Fruit fly (Drosophila melanogaster) whole organism, embryonic: ENCODE results near the gene CycC.
A peak's percentile ranks its signal among the peaks of the same experiment; 100 is the strongest.

Source experiments
- Aef1 ChIP-seq: fragments of 200-800 bp; sonication (Bioruptor generic); IDR thresholded peaks from 3 replicates; pipeline ENCODE4 v1.3.6; 2022; ENCODE audit warnings: missing biosample characterization, missing genetic modification characterization
- Bdp1 ChIP-seq: fragments of 200-800 bp; sonication (Bioruptor generic); optimal IDR thresholded peaks from 3 replicates; lab custom pipeline; 2016; ENCODE audit warnings: missing biosample characterization, missing genetic modification characterization
- C15 ChIP-seq: fragments of 200-800 bp; sonication (Bioruptor generic); IDR thresholded peaks from 3 replicates; pipeline ENCODE4 v1.3.6; 2022; ENCODE audit warnings: missing biosample characterization, missing genetic modification characterization
- CG11696 ChIP-seq: fragments of 200-800 bp; sonication (Bioruptor generic); IDR thresholded peaks from 2 replicates; pipeline ENCODE4 v1.3.6; 2022; ENCODE audit warnings: missing biosample characterization, missing genetic modification characterization
- CG12219 ChIP-seq: fragments of 200-800 bp; sonication (Bioruptor generic); optimal IDR thresholded peaks from 3 replicates; lab custom pipeline; 2018; ENCODE audit warnings: missing biosample characterization, mild to moderate bottlenecking, missing genetic modification characterization
- CG12769 ChIP-seq: fragments of 200-800 bp; sonication (Bioruptor generic); optimal IDR thresholded peaks from 2 replicates; lab custom pipeline; 2019; ENCODE audit warnings: missing biosample characterization, mild to moderate bottlenecking, missing genetic modification characterization, moderate library complexity
- CG18011 ChIP-seq: fragments of 200-800 bp; sonication (Bioruptor generic); optimal IDR thresholded peaks from 2 replicates; lab custom pipeline; 2017; ENCODE audit warnings: missing biosample characterization, missing genetic modification characterization, mild to moderate bottlenecking, moderate library complexity, missing genotype
- CG18262 ChIP-seq: fragments of 200-800 bp; optimal IDR thresholded peaks from 3 replicates; lab custom pipeline; 2019; ENCODE audit warnings: missing biosample characterization, mild to moderate bottlenecking, missing genetic modification characterization, moderate library complexity
- CG18764 ChIP-seq: fragments of 200-800 bp; sonication (Bioruptor generic); optimal IDR thresholded peaks from 3 replicates; lab custom pipeline; 2016; ENCODE audit warnings: missing biosample characterization, missing genetic modification characterization
- CG32532 ChIP-seq: fragments of 200-800 bp; sonication (Bioruptor generic); IDR thresholded peaks from 2 replicates; pipeline ENCODE4 v1.3.6; 2022; ENCODE audit warnings: missing biosample characterization, missing genetic modification characterization
- CG33213 ChIP-seq: fragments of 200-800 bp; sonication (Bioruptor generic); optimal IDR thresholded peaks from 3 replicates; lab custom pipeline; 2016; ENCODE audit warnings: missing biosample characterization, missing genetic modification characterization
- CG4282 ChIP-seq: fragments of 200-800 bp; sonication (Bioruptor generic); optimal IDR thresholded peaks from 2 replicates; lab custom pipeline; 2016; ENCODE audit warnings: missing biosample characterization, missing genetic modification characterization
- CG6689 ChIP-seq: fragments of 200-800 bp; sonication (Bioruptor generic); IDR thresholded peaks from 2 replicates; pipeline ENCODE4 v1.3.6; 2022; ENCODE audit warnings: missing biosample characterization, missing genetic modification characterization
- CG6813 ChIP-seq: fragments of 200-800 bp; sonication (Bioruptor generic); optimal IDR thresholded peaks from 2 replicates; lab custom pipeline; 2017; ENCODE audit warnings: missing biosample characterization, missing genetic modification characterization, mild to moderate bottlenecking, moderate library complexity, missing genetic modification reagents
- CG7786 ChIP-seq: fragments of 200-800 bp; sonication (Bioruptor generic); optimal IDR thresholded peaks from 2 replicates; lab custom pipeline; 2016; ENCODE audit warnings: missing biosample characterization, missing genetic modification characterization
- CG8765 ChIP-seq: fragments of 200-800 bp; sonication (Bioruptor generic); IDR thresholded peaks from 2 replicates; pipeline ENCODE4 v1.3.6; 2022; ENCODE audit warnings: missing biosample characterization, missing genetic modification characterization
- E2f1 ChIP-seq: fragments of 200-800 bp; sonication (Bioruptor generic); IDR thresholded peaks from 2 replicates; pipeline ENCODE4 v1.3.6; 2022; ENCODE audit warnings: missing biosample characterization, missing genetic modification characterization
- Mad ChIP-seq: fragments of 200-800 bp; sonication (Bioruptor generic); optimal IDR thresholded peaks from 2 replicates; lab custom pipeline; 2016; ENCODE audit warnings: missing biosample characterization, missing genetic modification characterization
- Med ChIP-seq: fragments of 200-800 bp; sonication (Bioruptor generic); peaks from one replicate; lab custom pipeline; 2016; ENCODE audit warnings: missing biosample characterization, missing genetic modification characterization, mild to moderate bottlenecking, inconsistent platforms, moderate library complexity
- Mrtf ChIP-seq: fragments of 200-800 bp; sonication (Bioruptor generic); IDR thresholded peaks from 3 replicates; pipeline ENCODE4 v1.3.6; 2022; ENCODE audit warnings: missing biosample characterization, missing genetic modification characterization
- NC2α ChIP-seq: fragments of 200-800 bp; sonication (Bioruptor generic); optimal IDR thresholded peaks from 2 replicates; lab custom pipeline; 2016; ENCODE audit warnings: missing biosample characterization, missing genetic modification characterization
- NFAT ChIP-seq: fragments of 200-800 bp; sonication (Bioruptor generic); IDR thresholded peaks from 2 replicates; pipeline ENCODE4 v1.3.6; 2022; ENCODE audit warnings: missing biosample characterization, missing genetic modification characterization
- NfI ChIP-seq: fragments of 200-800 bp; sonication (Bioruptor generic); optimal IDR thresholded peaks from 3 replicates; lab custom pipeline; 2018; ENCODE audit warnings: missing biosample characterization, mild to moderate bottlenecking, missing genetic modification characterization, moderate library complexity
- Oaz ChIP-seq: fragments of 200-800 bp; sonication (Bioruptor generic); IDR thresholded peaks from 2 replicates; pipeline ENCODE4 v1.3.6; 2022; ENCODE audit warnings: missing biosample characterization, missing genetic modification characterization
- Ravus ChIP-seq: fragments of 200-800 bp; sonication (Bioruptor generic); IDR thresholded peaks from 2 replicates; pipeline ENCODE4 v1.3.6; 2022; ENCODE audit warnings: missing biosample characterization, missing genetic modification characterization
- Rfx ChIP-seq: fragments of 200-800 bp; sonication (Bioruptor generic); IDR thresholded peaks from 2 replicates; pipeline ENCODE4 v1.3.6; 2022; ENCODE audit warnings: missing biosample characterization, missing genetic modification characterization
- Side ChIP-seq: fragments of 200-800 bp; sonication (Bioruptor generic); optimal IDR thresholded peaks from 2 replicates; lab custom pipeline; 2016; ENCODE audit warnings: missing biosample characterization, missing genetic modification characterization
- Usf ChIP-seq: fragments of 200-800 bp; sonication (Bioruptor generic); optimal IDR thresholded peaks from 2 replicates; lab custom pipeline; 2017; ENCODE audit warnings: missing genotype, missing biosample characterization, missing genetic modification characterization
- Vsx1 ChIP-seq: fragments of 200-800 bp; sonication (Bioruptor generic); optimal IDR thresholded peaks from 2 replicates; lab custom pipeline; 2017; ENCODE audit warnings: missing biosample characterization, mild to moderate bottlenecking, missing genetic modification characterization, missing genetic modification reagents
- aop ChIP-seq: fragments of 200-800 bp; sonication (Bioruptor generic); IDR thresholded peaks from 2 replicates; pipeline ENCODE4 v1.3.6; 2022; ENCODE audit warnings: missing biosample characterization, missing genetic modification characterization
- bowl ChIP-seq: fragments of 200-800 bp; sonication (Bioruptor generic); IDR thresholded peaks from 2 replicates; pipeline ENCODE4 v1.3.6; 2022; ENCODE audit warnings: missing biosample characterization, missing genetic modification characterization
- chif ChIP-seq, 2 experiments: fragments of 200-800 bp; sonication (Bioruptor generic); optimal IDR thresholded peaks; 3 replicates each; lab custom pipeline; 2016; ENCODE audit warnings: missing biosample characterization in 2 of 2, missing genetic modification characterization in 2 of 2
- crp ChIP-seq, 2 experiments: fragments of 200-800 bp; sonication (Bioruptor generic); optimal IDR thresholded peaks; 2 replicates in 1 of 2; 3 replicates in 1 of 2; lab custom pipeline; 2017; ENCODE audit warnings: missing biosample characterization in 2 of 2, missing genetic modification characterization in 2 of 2, mild to moderate bottlenecking in 1 of 2, moderate library complexity in 1 of 2
- dmrt11E ChIP-seq: fragments of 200-800 bp; sonication (Bioruptor generic); optimal IDR thresholded peaks from 3 replicates; lab custom pipeline; 2018; ENCODE audit warnings: missing biosample characterization, mild to moderate bottlenecking, missing genetic modification characterization, moderate library complexity
- dmrt99B ChIP-seq: fragments of 200-800 bp; sonication (Bioruptor generic); optimal IDR thresholded peaks from 2 replicates; lab custom pipeline; 2018; ENCODE audit warnings: missing biosample characterization, mild to moderate bottlenecking, missing genetic modification characterization, moderate library complexity
- eve ChIP-seq, 2 experiments: fragments of >200 bp; optimal IDR thresholded peaks; 2 replicates each; lab custom pipeline; 2017; ENCODE audit warnings: missing biosample characterization in 2 of 2, missing genetic modification characterization in 2 of 2
- jigr1 ChIP-seq: fragments of 200-800 bp; sonication (Bioruptor generic); IDR thresholded peaks from 3 replicates; pipeline ENCODE4 v1.3.6; 2022; ENCODE audit warnings: missing biosample characterization, missing genetic modification characterization
- kah ChIP-seq: fragments of 200-800 bp; sonication (Bioruptor generic); optimal IDR thresholded peaks from 2 replicates; lab custom pipeline; 2018; ENCODE audit warnings: missing biosample characterization, mild to moderate bottlenecking, missing genetic modification characterization
- klu ChIP-seq: fragments of 200-800 bp; sonication (Bioruptor generic); IDR thresholded peaks from 2 replicates; pipeline ENCODE4 v1.3.6; 2022; ENCODE audit warnings: missing biosample characterization, missing genetic modification characterization
- mld ChIP-seq: fragments of 200-800 bp; sonication (Bioruptor generic); IDR thresholded peaks from 3 replicates; pipeline ENCODE4 v1.3.6; 2022; ENCODE audit warnings: missing biosample characterization, missing genetic modification characterization; ENCODE audit not compliant: partially characterized antibody
- otp ChIP-seq: fragments of 200-800 bp; sonication (Bioruptor generic); IDR thresholded peaks from 3 replicates; pipeline ENCODE4, ENCODE4 v1.3.6; 2022; ENCODE audit warnings: missing biosample characterization, missing genetic modification characterization
- pfk ChIP-seq: fragments of 200-800 bp; sonication (Bioruptor generic); optimal IDR thresholded peaks from 2 replicates; lab custom pipeline; 2018; ENCODE audit warnings: missing biosample characterization, mild to moderate bottlenecking, missing genetic modification characterization, moderate library complexity
- prd ChIP-seq, 3 experiments: fragments of >200 bp in 2 of 3; fragments of 200-800 bp in 1 of 3; sonication (Bioruptor generic) in 1 of 3; optimal IDR thresholded peaks in 2 of 3; IDR thresholded peaks in 1 of 3; 2 replicates in 2 of 3; 3 replicates in 1 of 3; pipeline versions ENCODE4 v1.3.6 to Lab custom; 2017 to 2022; ENCODE audit warnings: missing biosample characterization in 1 of 3, missing genetic modification characterization in 1 of 3
- ro ChIP-seq: fragments of 200-800 bp; sonication (Bioruptor generic); IDR thresholded peaks from 2 replicates; pipeline ENCODE4 v1.3.6; 2022; ENCODE audit warnings: missing biosample characterization, missing genetic modification characterization
- row ChIP-seq: fragments of 200-800 bp; sonication (Bioruptor generic); IDR thresholded peaks from 3 replicates; pipeline ENCODE4 v1.3.6; 2022; ENCODE audit warnings: missing biosample characterization, missing genetic modification characterization
- sens-2 ChIP-seq: fragments of 200-800 bp; sonication (Bioruptor generic); IDR thresholded peaks from 2 replicates; pipeline ENCODE4 v1.3.6; 2022; ENCODE audit warnings: missing biosample characterization, missing genetic modification characterization
- slp2 ChIP-seq: fragments of 200-800 bp; sonication (Bioruptor generic); optimal IDR thresholded peaks from 2 replicates; lab custom pipeline; 2016; ENCODE audit warnings: missing biosample characterization, missing genetic modification characterization
- sqz ChIP-seq: fragments of 200-800 bp; sonication (Bioruptor generic); optimal IDR thresholded peaks from 3 replicates; lab custom pipeline; 2018; ENCODE audit warnings: missing biosample characterization, mild to moderate bottlenecking, missing genetic modification characterization
- tio ChIP-seq: fragments of 200-800 bp; sonication (Bioruptor generic); optimal IDR thresholded peaks from 2 replicates; lab custom pipeline; 2017; ENCODE audit warnings: missing biosample characterization, missing genetic modification characterization, inconsistent platforms
- tll ChIP-seq, 2 experiments: fragments of 200-800 bp in 1 of 2; fragments of >200 bp in 1 of 2; sonication (Bioruptor generic) in 1 of 2; optimal IDR thresholded peaks; 2 replicates each; lab custom pipeline; 2017 to 2019; ENCODE audit warnings: missing biosample characterization in 2 of 2, missing genetic modification characterization in 2 of 2, mild to moderate bottlenecking in 1 of 2, moderate library complexity in 1 of 2
- wdn ChIP-seq: fragments of 200-800 bp; sonication (Bioruptor generic); IDR thresholded peaks from 2 replicates; pipeline ENCODE4 v1.3.6; 2022; ENCODE audit warnings: missing biosample characterization, missing genetic modification characterization

Gene CycC

DNA sequence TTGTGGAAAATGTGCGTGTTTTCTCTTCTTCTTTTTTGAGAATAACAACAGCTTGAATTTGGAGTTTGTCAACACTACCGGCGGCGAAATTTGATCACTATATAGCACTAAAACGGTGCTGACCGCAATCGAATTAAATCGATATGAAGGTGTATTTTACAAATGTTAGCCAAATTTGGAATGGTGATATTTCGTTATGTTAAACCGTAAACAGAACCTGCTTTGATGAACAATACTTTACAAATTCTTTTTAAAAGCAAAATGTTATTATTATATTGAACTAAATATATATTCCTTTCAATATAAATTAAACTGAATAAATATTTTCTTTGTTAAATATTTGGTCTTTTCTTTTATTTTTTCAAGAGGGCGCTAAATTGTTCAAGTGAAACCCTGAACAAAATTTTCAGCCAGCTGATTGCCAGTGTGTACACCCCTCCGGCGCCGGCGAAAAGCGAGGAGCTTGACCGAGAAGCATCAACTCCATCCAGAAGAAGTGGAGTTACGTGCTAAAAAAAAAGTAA lies 3.9 kb downstream of the CycC start, which contains the start of the genes Rrp6, CG33331 and CG33332 (continued):
- TF ChIP-seq CG18011 (GFP tag; lab: Kevin White, UChicago) (peak; percentile 58), NfI (GFP tag; lab: Kevin White, UChicago) (peak; percentile 85), slp2 (GFP tag; lab: Kevin White, UChicago) (no peak), Side (peak; percentile 35), Mad (peak; percentile 45), CG12219 (peak; percentile 10), Mrtf (GFP tag; lab: Robert Waterston, UW) (no peak), jigr1 (GFP tag; lab: Robert Waterston, UW) (no peak), otp (GFP tag; lab: Robert Waterston, UW) (no peak), bowl (GFP tag; lab: Robert Waterston, UW) (no peak), Rfx (GFP tag; lab: Robert Waterston, UW) (peak; percentile 80), dmrt99B (tag; lab: Kevin White, UChicago) (no peak), aop (no peak), CG11696 (GFP tag; lab: Robert Waterston, UW) (no peak), pfk (GFP tag; lab: Kevin White, UChicago) (peak; percentile 22), row (GFP tag; lab: Robert Waterston, UW) (peak; percentile 79), kah (GFP tag; lab: Kevin White, UChicago) (no peak), CG12769 (tag; lab: Kevin White, UChicago) (no peak), Med (GFP tag; lab: Kevin White, UChicago) (peak; percentile 95), NFAT (GFP tag; lab: Robert Waterston, UW) (peak; percentile 62), Vsx1 (GFP tag; lab: Kevin White, UChicago) (no peak), Ravus (GFP tag; lab: Robert Waterston, UW) (no peak), CG32532 (GFP tag; lab: Robert Waterston, UW) (peak; percentile 74), CG4282 (GFP tag; lab: Kevin White, UChicago) (peak; percentile 41), klu (GFP tag; lab: Robert Waterston, UW) (no peak; the same call in 1 of the 2 replicates), Aef1 (peak; percentile 67), CG6813 (GFP tag; lab: Kevin White, UChicago) (no peak), mld (GFP tag; lab: Robert Waterston, UW) (no peak), E2f1 (GFP tag; lab: Robert Waterston, UW) (peak; percentile 44; the same call in 1 of the 2 replicates), CG33213 (GFP tag; lab: Kevin White, UChicago) (peak; percentile 49), chif (GFP tag; optimal IDR thresholded peaks at IDR 0.05; lab: Kevin White, UChicago) (peak; percentile 33 to 54), prd (optimal IDR thresholded peaks at IDR 0.05; lab: Kevin White, UChicago) (no peak), prd (GFP tag; IDR thresholded peaks at IDR 0.05; lab: Robert Waterston, UW) (peak; percentile 63; the same call in 1 of the 3 replicates), Oaz (GFP tag; lab: Robert Waterston, UW) (no peak), NC2α (GFP tag; lab: Kevin White, UChicago) (no peak), CG7786 (GFP tag; lab: Kevin White, UChicago) (peak; percentile 65), eve (GFP tag; optimal IDR thresholded peaks at IDR 0.05; lab: Kevin White, UChicago) (no peak), sens-2 (no peak), CG18764 (GFP tag; lab: Kevin White, UChicago) (peak; percentile 55), CG8765 (no peak), crp (GFP tag; optimal IDR thresholded peaks at IDR 0.05; lab: Kevin White, UChicago) (peak; percentile 45 to 92), wdn (no peak), dmrt11E (tag; lab: Kevin White, UChicago) (peak; percentile 50), C15 (0 out of 3 replicates have a peak, but pooled peaks have one; percentile 6), Bdp1 (GFP tag; lab: Kevin White, UChicago) (peak; percentile 44), CG18262 (tag; lab: Kevin White, UChicago) (peak; percentile 73), Usf (peak; percentile 12), ro (GFP tag; lab: Robert Waterston, UW) (no peak), tll (GFP tag; optimal IDR thresholded peaks at IDR 0.05; lab: Kevin White, UChicago) (no peak), tio (GFP tag; lab: Kevin White, UChicago) (no peak), CG6689 (GFP tag; lab: Robert Waterston, UW) (peak; percentile 77), sqz (GFP tag; lab: Kevin White, UChicago) (no peak)
